Worm (Caenorhabditis elegans): ENCODE results near the gene F58B4.3.

F58B4.3 gene

ce11 chrV:10893510-10894128, 36.0 kb upstream of the F58B4.3 start, which contains the start of gene F32D8.4:
TSS of gene F32D8.4 (minus strand) at chrV:10893560.
- TF ChIP-seq ref-1 (GFP tag; conservative IDR thresholded peaks at IDR 0.05) (no peak), ztf-29 (GFP tag; IDR thresholded peaks at IDR 0.05) (no peak), flt-1 (GFP tag; IDR thresholded peaks at IDR 0.05) (no peak), tab-1 (GFP tag; IDR thresholded peaks at IDR 0.05) (no peak), klf-2 (GFP tag; conservative IDR thresholded peaks at IDR 0.05) (no peak), cog-1 (tag; optimal IDR thresholded peaks at IDR 0.05) (no peak), ztf-23 (GFP tag; IDR thresholded peaks at IDR 0.05) (no peak)

- TF ChIP-seq T22C8.4 (GFP tag; IDR thresholded peaks at IDR 0.05), result no peak
- TF ChIP-seq flt-1 (GFP tag; IDR thresholded peaks at IDR 0.05), result peak; percentile 57; the same call in 1 of the 2 replicates
- peak; percentile 4 for TF ChIP-seq cog-1 (tag; optimal IDR thresholded peaks at IDR 0.05)
- TF ChIP-seq med-1 (GFP tag; optimal IDR thresholded peaks at IDR 0.05; ENCODE audit: insufficient read depth), result no peak
- peak; percentile 78; the same call in 1 of the 2 replicates for TF ChIP-seq ztf-23 (GFP tag; IDR thresholded peaks at IDR 0.05)
- no peak for TF ChIP-seq klf-2 (GFP tag; conservative IDR thresholded peaks at IDR 0.05)
Measured at ce11 chrV:10894601-10895000, 35.0 kb upstream of the F58B4.3 start, which contains the start of the genes F32D8.14 and F32D8.5. TSS of gene F32D8.14 (minus strand) at chrV:10894788. TSS of gene F32D8.5 (plus strand) at chrV:10894800.

DNA sequence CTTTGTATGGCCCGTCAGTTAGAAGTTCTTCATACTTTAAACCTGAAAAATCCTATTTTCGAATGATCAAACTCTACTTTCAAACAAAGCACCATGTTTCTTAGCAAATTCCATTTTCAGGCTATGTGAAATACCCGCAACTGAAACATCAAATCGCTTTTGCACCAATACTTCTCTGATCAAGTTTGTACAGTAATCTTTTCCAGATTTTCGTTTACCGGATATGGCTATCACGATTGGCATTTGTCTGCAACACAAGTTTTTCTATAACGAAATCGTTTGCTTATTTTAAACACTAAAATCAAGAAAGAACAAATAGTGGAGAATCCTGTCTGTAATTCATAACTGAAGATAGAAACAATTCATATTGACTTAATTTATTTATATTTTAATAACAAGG, 33.3 kb upstream of the F58B4.3 start, which contains the start of gene F32D8.13:
Gene F32D8.13 (minus strand): TSS at position 249 of the 400 bp plus-strand sequence.
- no peak for TF ChIP-seq ref-1 (GFP tag; conservative IDR thresholded peaks at IDR 0.05)
- TF ChIP-seq T22C8.4 (GFP tag; IDR thresholded peaks at IDR 0.05), result no peak
- no peak for TF ChIP-seq klf-2 (GFP tag; conservative IDR thresholded peaks at IDR 0.05)
- no peak for TF ChIP-seq ztf-29 (GFP tag; IDR thresholded peaks at IDR 0.05)
- TF ChIP-seq cog-1 (tag; optimal IDR thresholded peaks at IDR 0.05), result no peak
- TF ChIP-seq tab-1 (GFP tag; IDR thresholded peaks at IDR 0.05), result no peak
- TF ChIP-seq flt-1 (GFP tag; IDR thresholded peaks at IDR 0.05), result no peak
- no peak for TF ChIP-seq med-1 (GFP tag; optimal IDR thresholded peaks at IDR 0.05; ENCODE audit: insufficient read depth)
- no peak for TF ChIP-seq ztf-23 (GFP tag; IDR thresholded peaks at IDR 0.05)

- TF ChIP-seq klf-2 (GFP tag; conservative IDR thresholded peaks at IDR 0.05) (no peak), flt-1 (GFP tag; IDR thresholded peaks at IDR 0.05) (no peak), tab-1 (GFP tag; IDR thresholded peaks at IDR 0.05) (no peak), ref-1 (GFP tag; conservative IDR thresholded peaks at IDR 0.05) (no peak), ztf-29 (GFP tag; IDR thresholded peaks at IDR 0.05) (no peak), ztf-23 (GFP tag; IDR thresholded peaks at IDR 0.05) (no peak), cog-1 (tag; optimal IDR thresholded peaks at IDR 0.05) (no peak)
Measured at ce11 chrV:10896706-10897105, 32.9 kb upstream of the F58B4.3 start.

ce11 chrV:10897106-10897171, 32.7 kb upstream of the F58B4.3 start, which contains the start of gene sec-61.G:
TSS of gene sec-61.G (minus strand) at chrV:10897143.
- TF ChIP-seq ztf-29 (GFP tag; IDR thresholded peaks at IDR 0.05) (no peak), klf-2 (GFP tag; conservative IDR thresholded peaks at IDR 0.05) (no peak), flt-1 (GFP tag; IDR thresholded peaks at IDR 0.05) (no peak), tab-1 (GFP tag; IDR thresholded peaks at IDR 0.05) (no peak), ztf-23 (GFP tag; IDR thresholded peaks at IDR 0.05) (no peak), med-1 (GFP tag; optimal IDR thresholded peaks at IDR 0.05; ENCODE audit: insufficient read depth) (no peak), T22C8.4 (GFP tag; IDR thresholded peaks at IDR 0.05) (no peak), ref-1 (GFP tag; conservative IDR thresholded peaks at IDR 0.05) (no peak), cog-1 (tag; optimal IDR thresholded peaks at IDR 0.05) (no peak)

DNA sequence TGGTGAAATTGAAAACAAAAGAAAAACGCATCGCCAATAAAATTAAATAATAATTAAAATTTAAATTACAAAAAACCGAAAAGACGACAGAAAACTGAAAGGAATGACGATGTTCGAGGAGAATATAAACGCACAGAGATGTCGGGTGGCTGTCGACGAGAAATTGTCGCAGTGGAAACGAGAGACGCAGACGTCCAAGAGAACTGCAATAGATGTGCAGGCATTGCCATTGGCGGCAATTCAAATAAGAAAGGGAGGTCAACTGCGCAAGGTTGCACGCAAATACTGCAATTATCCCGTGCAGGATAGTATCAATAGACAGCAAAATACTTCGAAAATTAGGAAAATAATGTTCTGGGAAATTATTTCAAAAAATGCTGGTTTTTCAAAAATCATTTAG, 32.4 kb upstream of the F58B4.3 start:
- TF ChIP-seq klf-2 (GFP tag; conservative IDR thresholded peaks at IDR 0.05), result no peak
- TF ChIP-seq tab-1 (GFP tag; IDR thresholded peaks at IDR 0.05), result 0 out of 2 replicates have a peak, but pooled peaks have one; percentile 36
- peak; percentile 90 for TF ChIP-seq ztf-23 (GFP tag; IDR thresholded peaks at IDR 0.05)
- peak; percentile 49; the same call in 1 of the 2 replicates for TF ChIP-seq T22C8.4 (GFP tag; IDR thresholded peaks at IDR 0.05)
- peak; percentile 86 for TF ChIP-seq flt-1 (GFP tag; IDR thresholded peaks at IDR 0.05)
- TF ChIP-seq med-1 (GFP tag; optimal IDR thresholded peaks at IDR 0.05; ENCODE audit: insufficient read depth), result no peak
- TF ChIP-seq cog-1 (tag; optimal IDR thresholded peaks at IDR 0.05), result peak; percentile 95

- TF ChIP-seq ztf-23 (GFP tag; IDR thresholded peaks at IDR 0.05) (no peak), ref-1 (GFP tag; conservative IDR thresholded peaks at IDR 0.05) (no peak), klf-2 (GFP tag; conservative IDR thresholded peaks at IDR 0.05) (no peak), med-1 (GFP tag; optimal IDR thresholded peaks at IDR 0.05; ENCODE audit: insufficient read depth) (no peak)
Measured at ce11 chrV:10898107-10898506, 31.5 kb upstream of the F58B4.3 start, which contains the start of gene F32D8.7. TSS of gene F32D8.7 (plus strand) at chrV:10898435.

DNA sequence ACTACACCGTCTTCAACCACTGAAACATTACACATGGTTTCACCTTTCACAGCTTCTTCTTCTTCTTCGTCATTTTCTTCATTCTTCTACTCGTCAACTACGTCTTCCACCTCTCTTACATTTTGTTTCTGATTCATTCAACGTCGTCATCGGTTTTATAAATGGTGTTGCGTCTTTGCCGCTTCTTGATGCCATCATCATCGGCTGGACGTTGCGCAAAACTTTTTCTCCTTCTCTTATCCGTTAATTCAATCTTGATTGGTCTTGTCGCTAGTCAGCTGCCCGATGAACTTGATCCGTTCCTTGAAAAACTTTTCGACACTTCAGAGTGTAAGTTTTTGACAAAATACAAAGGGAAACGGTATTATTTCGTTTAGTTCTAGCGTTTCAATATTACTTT, 31.0 kb upstream of the F58B4.3 start:
- TF ChIP-seq ztf-23 (GFP tag; IDR thresholded peaks at IDR 0.05) (no peak), med-1 (GFP tag; optimal IDR thresholded peaks at IDR 0.05; ENCODE audit: insufficient read depth) (no peak), flt-1 (GFP tag; IDR thresholded peaks at IDR 0.05) (no peak), T22C8.4 (GFP tag; IDR thresholded peaks at IDR 0.05) (no peak), klf-2 (GFP tag; conservative IDR thresholded peaks at IDR 0.05) (no peak), ztf-29 (GFP tag; IDR thresholded peaks at IDR 0.05) (no peak), cog-1 (tag; optimal IDR thresholded peaks at IDR 0.05) (no peak), ref-1 (GFP tag; conservative IDR thresholded peaks at IDR 0.05) (no peak), tab-1 (GFP tag; IDR thresholded peaks at IDR 0.05) (no peak)

DNA sequence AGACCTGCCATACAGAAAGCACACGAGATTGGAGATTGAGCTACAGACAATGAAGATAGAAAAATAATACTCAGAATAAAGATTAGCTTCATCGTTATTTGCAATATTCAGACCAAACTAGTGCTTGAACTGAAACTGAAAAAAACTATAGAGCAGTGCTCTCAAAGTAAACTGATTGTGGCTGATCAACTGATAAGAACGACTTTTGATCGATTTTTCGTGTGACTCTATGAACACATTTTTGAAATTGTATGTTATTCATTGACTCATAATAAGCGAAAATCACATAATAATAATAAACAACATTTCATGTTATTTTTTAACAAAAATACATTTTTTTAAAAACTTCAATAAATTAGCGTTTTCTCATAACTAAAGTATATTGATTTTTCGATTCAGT, 28.5 kb upstream of the F58B4.3 start, which contains the start of gene spp-16:
Gene spp-16 (minus strand): TSS at position 179 of the 400 bp plus-strand sequence.
- TF ChIP-seq ztf-29 (GFP tag; IDR thresholded peaks at IDR 0.05), result no peak
- no peak for TF ChIP-seq flt-1 (GFP tag; IDR thresholded peaks at IDR 0.05)
- TF ChIP-seq ztf-23 (GFP tag; IDR thresholded peaks at IDR 0.05), result no peak
- no peak for TF ChIP-seq ref-1 (GFP tag; conservative IDR thresholded peaks at IDR 0.05)
- TF ChIP-seq med-1 (GFP tag; optimal IDR thresholded peaks at IDR 0.05; ENCODE audit: insufficient read depth), result no peak
- TF ChIP-seq tab-1 (GFP tag; IDR thresholded peaks at IDR 0.05), result no peak
- no peak for TF ChIP-seq cog-1 (tag; optimal IDR thresholded peaks at IDR 0.05)
- no peak for TF ChIP-seq T22C8.4 (GFP tag; IDR thresholded peaks at IDR 0.05)
- TF ChIP-seq klf-2 (GFP tag; conservative IDR thresholded peaks at IDR 0.05), result no peak

DNA sequence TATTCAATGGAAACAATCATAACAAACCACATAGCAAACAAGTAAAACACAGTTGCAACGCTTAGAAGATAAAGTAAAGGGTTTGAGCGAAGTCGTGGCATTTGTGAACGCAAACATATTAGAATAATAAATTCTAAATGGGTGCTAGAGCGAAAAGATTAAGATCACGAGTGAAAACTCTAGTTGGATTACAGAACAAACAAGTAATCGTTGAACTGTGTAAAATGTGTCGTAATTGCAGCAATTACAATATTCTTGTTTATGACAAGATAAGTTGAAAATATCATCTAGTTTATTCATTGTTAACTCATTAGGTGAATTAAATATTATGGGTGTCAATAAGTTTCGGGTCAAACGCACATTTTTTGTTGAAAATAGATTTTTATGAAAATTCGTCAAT, 26.9 kb upstream of the F58B4.3 start, which contains the start of gene F32D8.8:
Gene F32D8.8 (minus strand): TSS at position 101 of the 400 bp plus-strand sequence.
- TF ChIP-seq tab-1 (GFP tag; IDR thresholded peaks at IDR 0.05) (no peak), ref-1 (GFP tag; conservative IDR thresholded peaks at IDR 0.05) (no peak), cog-1 (tag; optimal IDR thresholded peaks at IDR 0.05) (no peak), ztf-29 (GFP tag; IDR thresholded peaks at IDR 0.05) (no peak), flt-1 (GFP tag; IDR thresholded peaks at IDR 0.05) (no peak), T22C8.4 (GFP tag; IDR thresholded peaks at IDR 0.05) (no peak), med-1 (GFP tag; optimal IDR thresholded peaks at IDR 0.05; ENCODE audit: insufficient read depth) (no peak), ztf-23 (GFP tag; IDR thresholded peaks at IDR 0.05) (no peak), klf-2 (GFP tag; conservative IDR thresholded peaks at IDR 0.05) (no peak)
